Fruit fly (Drosophila melanogaster): ENCODE results near the gene CG32037.

CG32037 gene

DNA sequence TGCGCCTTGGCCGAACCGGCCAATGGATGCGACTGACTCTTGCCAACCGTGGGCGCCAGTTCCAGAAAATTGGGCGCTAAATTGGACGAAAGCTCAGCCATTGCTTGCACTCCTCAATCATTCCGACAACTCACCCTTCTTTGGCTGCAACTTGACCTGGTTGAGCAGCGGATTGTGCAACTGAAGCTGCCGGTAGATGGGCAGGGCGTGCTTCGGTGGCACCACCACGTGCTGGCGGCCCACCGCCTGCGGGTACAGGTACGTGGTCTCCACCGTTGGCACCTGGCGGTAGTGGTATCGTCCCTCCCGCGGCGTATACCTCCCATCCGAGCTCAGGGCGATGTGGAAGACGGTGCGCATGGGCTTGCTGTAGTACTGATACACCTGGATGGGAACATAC, 1.6 kb downstream of the CG32037 start (continued):
- TF ChIP-seq gt (GFP tag; IDR thresholded peaks at IDR 0.05) (no peak), sd (tag; optimal IDR thresholded peaks at IDR 0.05) (no peak), Dek (tag; optimal IDR thresholded peaks at IDR 0.05) (no peak), ranshi (GFP tag; IDR thresholded peaks at IDR 0.05) (no peak), CG4404 (GFP tag; IDR thresholded peaks at IDR 0.05) (no peak)

- no peak for TF ChIP-seq Hr78 (GFP tag; optimal IDR thresholded peaks at IDR 0.05)
- no peak for TF ChIP-seq Dek (tag; optimal IDR thresholded peaks at IDR 0.05)
- no peak for TF ChIP-seq cas (GFP tag; IDR thresholded peaks at IDR 0.05)
- no peak for TF ChIP-seq CG5245 (GFP tag; optimal IDR thresholded peaks at IDR 0.05)
- TF ChIP-seq ken (GFP tag; IDR thresholded peaks at IDR 0.05), result no peak
- peak; percentile 8; the same call in 1 of the 2 replicates for TF ChIP-seq Drgx (GFP tag; IDR thresholded peaks at IDR 0.05)
These were observed 2.4 kb downstream of the CG32037 start for dm6 chr3L:9489627-9490026.

DNA sequence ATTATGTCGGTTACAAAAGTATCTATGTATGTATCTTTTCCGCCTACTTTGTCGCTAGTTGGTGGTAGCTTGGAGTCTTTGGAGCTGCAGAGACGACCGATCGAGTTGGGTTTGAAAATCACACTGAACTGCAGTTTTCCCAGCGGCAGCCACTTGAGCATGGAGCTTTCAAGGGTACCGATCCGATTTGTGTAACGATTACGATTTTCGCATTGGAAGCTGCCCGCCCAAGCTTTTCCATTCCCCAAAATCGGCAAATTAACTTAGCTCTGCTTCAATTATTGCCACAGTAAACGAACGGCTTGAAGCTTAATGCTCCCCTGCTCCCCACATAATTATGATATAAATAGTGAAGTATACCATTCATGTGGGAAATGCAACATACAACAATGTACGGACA, 2.9 kb downstream of the CG32037 start, which contains the start of gene CG32036:
Gene CG32036 (minus strand): TSS at position 101 of the 400 bp plus-strand sequence.
- no peak for TF ChIP-seq NK7.1 (GFP tag; optimal IDR thresholded peaks at IDR 0.05)
- no peak for TF ChIP-seq ap (GFP tag; IDR thresholded peaks at IDR 0.05)
- peak; percentile 9 for TF ChIP-seq sens (GFP tag)

DNA sequence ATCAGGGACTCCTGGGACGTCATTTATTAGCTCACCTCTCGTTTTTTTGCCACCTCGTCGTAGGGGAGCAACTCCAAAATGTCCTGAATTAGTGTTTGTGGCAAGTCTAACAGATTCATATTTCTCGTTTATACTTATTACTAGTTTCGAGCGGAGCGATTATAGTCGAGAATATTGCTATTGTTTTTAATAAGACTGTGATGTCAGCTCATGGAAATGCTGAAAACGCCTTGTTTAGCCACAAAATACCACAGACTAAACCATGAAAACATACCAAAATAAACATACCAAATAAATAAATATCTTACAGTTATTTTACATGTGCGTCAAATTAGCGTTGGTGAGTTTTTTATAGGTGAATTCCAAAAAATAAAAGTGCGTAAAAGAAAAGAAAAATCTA, 4.4 kb downstream of the CG32037 start, which contains the start of gene pall:
Gene pall (minus strand): TSS at position 205 of the 400 bp plus-strand sequence.
- TF ChIP-seq hth (optimal IDR thresholded peaks at IDR 0.05) (no peak), CHES-1-like (GFP tag; optimal IDR thresholded peaks at IDR 0.05) (no peak), bsh (GFP tag; optimal IDR thresholded peaks at IDR 0.05) (no peak), CG16813 (GFP tag; IDR thresholded peaks at IDR 0.05; ENCODE audit: partially characterized antibody) (0 out of 3 replicates have a peak, but pooled peaks have one; percentile 16), CG11723 (GFP tag; optimal IDR thresholded peaks at IDR 0.05) (no peak), CG1647 (GFP tag; optimal IDR thresholded peaks at IDR 0.05) (no peak), CG8281 (tag; optimal IDR thresholded peaks at IDR 0.05) (no peak), Dp (GFP tag; optimal IDR thresholded peaks at IDR 0.05) (peak; percentile 55), CG2875 (GFP tag; optimal IDR thresholded peaks at IDR 0.05) (no peak), CG14710 (tag; optimal IDR thresholded peaks at IDR 0.05) (peak; percentile 32), az2 (GFP tag; optimal IDR thresholded peaks at IDR 0.05) (no peak), CG15073 (GFP tag; optimal IDR thresholded peaks at IDR 0.05) (no peak), exex (tag; optimal IDR thresholded peaks at IDR 0.05) (peak; percentile 2), aop (GFP tag; IDR thresholded peaks at IDR 0.05) (no peak), trem (tag; optimal IDR thresholded peaks at IDR 0.05) (peak; percentile 60), CG10565 (GFP tag; optimal IDR thresholded peaks at IDR 0.05) (no peak), Xbp1 (GFP tag; optimal IDR thresholded peaks at IDR 0.05) (no peak), CG15601 (tag; optimal IDR thresholded peaks at IDR 0.05) (peak; percentile 20), BEAF-32 (GFP tag; optimal IDR thresholded peaks at IDR 0.05) (peak; percentile 19), Asciz (GFP tag; optimal IDR thresholded peaks at IDR 0.05) (no peak), Lpt (GFP tag; optimal IDR thresholded peaks at IDR 0.05) (no peak), trh (GFP tag; optimal IDR thresholded peaks at IDR 0.05) (no peak), Fer1 (GFP tag; optimal IDR thresholded peaks at IDR 0.05) (peak; percentile 34), Hr39 (optimal IDR thresholded peaks at IDR 0.05) (no peak), Atf-2 (GFP tag; optimal IDR thresholded peaks at IDR 0.05) (no peak), Ets97D (GFP tag; optimal IDR thresholded peaks at IDR 0.05) (peak; percentile 38), TFAM (GFP tag; optimal IDR thresholded peaks at IDR 0.05) (no peak), CG6854 (GFP tag; optimal IDR thresholded peaks at IDR 0.05) (peak; percentile 13), unc-4 (GFP tag; IDR thresholded peaks at IDR 0.05; ENCODE audit: partially characterized antibody) (peak; percentile 43; the same call in 1 of the 2 replicates), Atf6 (GFP tag; IDR thresholded peaks at IDR 0.05) (no peak), CG17361 (GFP tag; IDR thresholded peaks at IDR 0.05) (no peak), cato (GFP tag; optimal IDR thresholded peaks at IDR 0.05; ENCODE audit: borderline replicate concordance) (no peak), Scr (GFP tag; IDR thresholded peaks at IDR 0.05; ENCODE audit: partially characterized antibody) (no peak), CG9817 (tag; optimal IDR thresholded peaks at IDR 0.05) (no peak)

Measured in whole organism, embryonic.